Fruit fly (Drosophila melanogaster) whole organism, embryonic: ENCODE results near the gene Nin.

Source experiments
- Asciz ChIP-seq: fragments of 200-800 bp; sonication (Bioruptor generic); optimal IDR thresholded peaks from 2 replicates; lab custom pipeline; 2017; ENCODE audit warnings: missing biosample characterization, mild to moderate bottlenecking, missing genetic modification characterization, missing genetic modification reagents
- BtbVII ChIP-seq: fragments of 200-800 bp; sonication (Bioruptor generic); optimal IDR thresholded peaks from 3 replicates; lab custom pipeline; 2017; ENCODE audit warnings: missing biosample characterization, mild to moderate bottlenecking, missing genetic modification characterization
- CG10209 ChIP-seq: fragments of 200-800 bp; sonication (Bioruptor generic); optimal IDR thresholded peaks from 3 replicates; lab custom pipeline; 2017; ENCODE audit warnings: missing biosample characterization, mild to moderate bottlenecking, missing genetic modification characterization, missing genetic modification reagents
- CG1024 ChIP-seq: fragments of 200-800 bp; sonication (Bioruptor generic); IDR thresholded peaks from 2 replicates; pipeline ENCODE4 v1.3.6; 2022; ENCODE audit warnings: missing biosample characterization, missing genetic modification characterization
- CG11695 ChIP-seq: fragments of 200-800 bp; sonication (Bioruptor generic); IDR thresholded peaks from 3 replicates; pipeline ENCODE4 v1.3.6; 2022; ENCODE audit warnings: missing biosample characterization, missing genetic modification characterization
- CG12071 ChIP-seq: fragments of 200-800 bp; sonication (Bioruptor generic); optimal IDR thresholded peaks from 3 replicates; lab custom pipeline; 2018; ENCODE audit warnings: missing biosample characterization, mild to moderate bottlenecking, missing genetic modification characterization
- CG12659 ChIP-seq: fragments of 200-800 bp; sonication (Bioruptor generic); optimal IDR thresholded peaks from 3 replicates; lab custom pipeline; 2017; ENCODE audit warnings: mild to moderate bottlenecking, missing biosample characterization, missing genetic modification reagents, missing genetic modification characterization
- CG13894 ChIP-seq: fragments of 200-800 bp; sonication (Bioruptor generic); optimal IDR thresholded peaks from 3 replicates; lab custom pipeline; 2018; ENCODE audit warnings: missing biosample characterization, mild to moderate bottlenecking, missing genetic modification characterization, moderate library complexity
- CG1603 ChIP-seq: fragments of 200-800 bp; sonication (Bioruptor generic); optimal IDR thresholded peaks from 2 replicates; lab custom pipeline; 2019; ENCODE audit warnings: missing biosample characterization, mild to moderate bottlenecking, missing genetic modification characterization, moderate library complexity
- CG2678 ChIP-seq: fragments of 200-800 bp; sonication (Bioruptor generic); optimal IDR thresholded peaks from 3 replicates; lab custom pipeline; 2019; ENCODE audit warnings: missing biosample characterization, mild to moderate bottlenecking, missing genetic modification characterization, moderate library complexity
- CG33213 ChIP-seq: fragments of 200-800 bp; sonication (Bioruptor generic); optimal IDR thresholded peaks from 3 replicates; lab custom pipeline; 2016; ENCODE audit warnings: missing biosample characterization, missing genetic modification characterization
- CG3726 ChIP-seq: fragments of 200-800 bp; sonication (Bioruptor generic); IDR thresholded peaks from 3 replicates; pipeline ENCODE4, ENCODE4 v1.3.6; 2022; ENCODE audit warnings: missing biosample characterization, missing genetic modification characterization
- CG4617 ChIP-seq: fragments of 200-800 bp; sonication (Bioruptor generic); optimal IDR thresholded peaks from 3 replicates; lab custom pipeline; 2016; ENCODE audit warnings: missing biosample characterization, missing genetic modification characterization, borderline replicate concordance
- CG5180 ChIP-seq: fragments of 200-800 bp; sonication (Bioruptor generic); optimal IDR thresholded peaks from 3 replicates; lab custom pipeline; 2017; ENCODE audit warnings: missing biosample characterization, missing genetic modification characterization, mild to moderate bottlenecking, moderate library complexity, missing genetic modification reagents
- CG6175 ChIP-seq: fragments of 200-800 bp; sonication (Bioruptor generic); IDR thresholded peaks from 3 replicates; pipeline ENCODE4 v1.3.6; 2022; ENCODE audit warnings: missing biosample characterization, missing genetic modification characterization
- CG6654 ChIP-seq: fragments of 200-800 bp; sonication (Bioruptor generic); optimal IDR thresholded peaks from 2 replicates; lab custom pipeline; 2017; ENCODE audit warnings: missing biosample characterization, mild to moderate bottlenecking, missing genetic modification characterization
- CG8359 ChIP-seq: fragments of 200-800 bp; sonication (Bioruptor generic); optimal IDR thresholded peaks from 2 replicates; lab custom pipeline; 2017; ENCODE audit warnings: missing biosample characterization, mild to moderate bottlenecking, missing genetic modification characterization, borderline replicate concordance
- CG8478 ChIP-seq: fragments of >200 bp; optimal IDR thresholded peaks from 2 replicates; lab custom pipeline; 2018
- CG9609 ChIP-seq: fragments of 200-800 bp; sonication (Bioruptor generic); optimal IDR thresholded peaks from 3 replicates; lab custom pipeline; 2016; ENCODE audit warnings: missing biosample characterization, missing genetic modification characterization
- Dll ChIP-seq: fragments of 200-800 bp; sonication (Bioruptor generic); IDR thresholded peaks from 4 replicates; pipeline ENCODE4 v1.3.6; 2022; ENCODE audit warnings: missing biosample characterization, missing genetic modification characterization; ENCODE audit not compliant: partially characterized antibody
- Dp ChIP-seq: fragments of 200-800 bp; sonication (Bioruptor generic); optimal IDR thresholded peaks from 2 replicates; lab custom pipeline; 2018; ENCODE audit warnings: missing biosample characterization, mild to moderate bottlenecking, missing genetic modification characterization, moderate library complexity
- ERR ChIP-seq: fragments of 200-800 bp; sonication (Bioruptor generic); optimal IDR thresholded peaks from 2 replicates; lab custom pipeline; 2016; ENCODE audit warnings: missing biosample characterization, missing genetic modification characterization
- Ets65A ChIP-seq: fragments of 200-800 bp; sonication (Bioruptor generic); peaks from one replicate; lab custom pipeline; 2016; ENCODE audit warnings: missing biosample characterization, missing genetic modification characterization
- Fer2 ChIP-seq: fragments of 200-800 bp; sonication (Bioruptor generic); optimal IDR thresholded peaks from 2 replicates; lab custom pipeline; 2018; ENCODE audit warnings: missing biosample characterization, mild to moderate bottlenecking, missing genetic modification characterization, moderate library complexity
- HLHmδ ChIP-seq: fragments of 200-800 bp; sonication (Bioruptor generic); optimal IDR thresholded peaks from 2 replicates; lab custom pipeline; 2018; ENCODE audit warnings: missing biosample characterization, mild to moderate bottlenecking, missing genetic modification characterization, moderate library complexity
- Mad ChIP-seq: fragments of 200-800 bp; sonication (Bioruptor generic); optimal IDR thresholded peaks from 2 replicates; lab custom pipeline; 2016; ENCODE audit warnings: missing biosample characterization, missing genetic modification characterization
- Oaz ChIP-seq: fragments of 200-800 bp; sonication (Bioruptor generic); IDR thresholded peaks from 2 replicates; pipeline ENCODE4 v1.3.6; 2022; ENCODE audit warnings: missing biosample characterization, missing genetic modification characterization
- PHDP ChIP-seq: fragments of 200-800 bp; sonication (Bioruptor generic); optimal IDR thresholded peaks from 3 replicates; lab custom pipeline; 2018; ENCODE audit warnings: missing biosample characterization, mild to moderate bottlenecking, missing genetic modification characterization, moderate library complexity
- Six4 ChIP-seq: fragments of 200-800 bp; sonication (Bioruptor generic); optimal IDR thresholded peaks from 2 replicates; lab custom pipeline; 2016; ENCODE audit warnings: missing biosample characterization, missing genetic modification characterization
- Spps ChIP-seq: fragments of 200-800 bp; sonication (Bioruptor generic); optimal IDR thresholded peaks from 2 replicates; lab custom pipeline; 2018; ENCODE audit warnings: missing biosample characterization, mild to moderate bottlenecking, missing genetic modification characterization
- Ssrp ChIP-seq: fragments of 200-800 bp; sonication (Bioruptor generic); optimal IDR thresholded peaks from 2 replicates; lab custom pipeline; 2018; ENCODE audit warnings: missing biosample characterization, mild to moderate bottlenecking, missing genetic modification characterization, moderate library complexity
- cas ChIP-seq: fragments of 200-800 bp; sonication (Bioruptor generic); IDR thresholded peaks from 2 replicates; pipeline ENCODE4 v1.3.6; 2022; ENCODE audit warnings: missing biosample characterization, missing genetic modification characterization
- chm ChIP-seq: fragments of 200-800 bp; sonication (Bioruptor generic); IDR thresholded peaks from 2 replicates; pipeline ENCODE4 v1.3.6; 2022; ENCODE audit warnings: missing biosample characterization, missing genetic modification characterization
- corto ChIP-seq: fragments of 200-800 bp; sonication (Bioruptor generic); optimal IDR thresholded peaks from 2 replicates; lab custom pipeline; 2016; ENCODE audit warnings: missing biosample characterization, mild to moderate bottlenecking, missing genetic modification characterization, moderate library complexity
- croc ChIP-seq: fragments of 200-800 bp; sonication (Bioruptor generic); conservative IDR thresholded peaks from 3 replicates; pipeline ENCODE4 v1.3.6; 2022; ENCODE audit warnings: missing biosample characterization, missing genetic modification characterization
- danr ChIP-seq: fragments of 200-800 bp; sonication (Bioruptor generic); IDR thresholded peaks from 2 replicates; pipeline ENCODE4 v1.3.6; 2022; ENCODE audit warnings: missing biosample characterization, missing genetic modification characterization
- dpn ChIP-seq, 2 experiments: fragments of 200-800 bp; sonication (Bioruptor generic); optimal IDR thresholded peaks; 3 replicates each; lab custom pipeline; 2016; ENCODE audit warnings: missing biosample characterization in 2 of 2, missing genetic modification characterization in 2 of 2
- en ChIP-seq: fragments of 200-800 bp; sonication (Bioruptor generic); optimal IDR thresholded peaks from 2 replicates; lab custom pipeline; 2016; ENCODE audit warnings: missing biosample characterization, missing genetic modification characterization
- ewg ChIP-seq: fragments of 200-800 bp; sonication (Bioruptor generic); optimal IDR thresholded peaks from 3 replicates; lab custom pipeline; 2017; ENCODE audit warnings: mild to moderate bottlenecking, missing biosample characterization, missing genetic modification reagents, missing genetic modification characterization
- lola ChIP-seq, 3 experiments: fragments of >200 bp in 2 of 3; fragments of 200-800 bp in 1 of 3; sonication (Bioruptor generic) in 1 of 3; optimal IDR thresholded peaks; 2 replicates each; lab custom pipeline; 2017 to 2019; ENCODE audit warnings: missing biosample characterization in 3 of 3, missing genetic modification characterization in 3 of 3, mild to moderate bottlenecking in 1 of 3, moderate library complexity in 1 of 3
- nerfin-1 ChIP-seq: fragments of 200-800 bp; sonication (Bioruptor generic); optimal IDR thresholded peaks from 3 replicates; lab custom pipeline; 2019; ENCODE audit warnings: missing biosample characterization, mild to moderate bottlenecking, missing genetic modification characterization, moderate library complexity
- nmo ChIP-seq: fragments of 200-800 bp; sonication (Bioruptor generic); optimal IDR thresholded peaks from 2 replicates; lab custom pipeline; 2018; ENCODE audit warnings: missing biosample characterization, mild to moderate bottlenecking, missing genetic modification characterization, moderate library complexity
- pita ChIP-seq: fragments of 200-800 bp; sonication (Bioruptor generic); optimal IDR thresholded peaks from 2 replicates; lab custom pipeline; 2017; ENCODE audit warnings: missing biosample characterization, mild to moderate bottlenecking, missing genetic modification characterization
- ssp ChIP-seq: fragments of 200-800 bp; sonication (Bioruptor generic); IDR thresholded peaks from 2 replicates; pipeline ENCODE4 v1.3.6; 2022; ENCODE audit warnings: missing biosample characterization, missing genetic modification characterization
- sug ChIP-seq: fragments of 200-800 bp; optimal IDR thresholded peaks from 2 replicates; lab custom pipeline; 2019; ENCODE audit warnings: missing biosample characterization, mild to moderate bottlenecking, missing genetic modification characterization, moderate library complexity
- tup ChIP-seq: fragments of 200-800 bp; sonication (Bioruptor generic); optimal IDR thresholded peaks from 2 replicates; lab custom pipeline; 2016; ENCODE audit warnings: missing biosample characterization, mild to moderate bottlenecking, missing genetic modification characterization, moderate library complexity
- unpg ChIP-seq: fragments of 200-800 bp; sonication (Bioruptor generic); optimal IDR thresholded peaks from 3 replicates; lab custom pipeline; 2018; ENCODE audit warnings: missing biosample characterization, mild to moderate bottlenecking, missing genetic modification characterization, moderate library complexity
- vfl ChIP-seq: fragments of 200-800 bp; sonication (Bioruptor generic); optimal IDR thresholded peaks from 2 replicates; lab custom pipeline; 2016; ENCODE audit warnings: missing biosample characterization, missing genetic modification characterization
- wor ChIP-seq: fragments of 200-800 bp; sonication (Bioruptor generic); IDR thresholded peaks from 2 replicates; pipeline ENCODE4 v1.3.6; 2022; ENCODE audit warnings: missing biosample characterization, missing genetic modification characterization
- zen ChIP-seq: fragments of 200-800 bp; sonication (Bioruptor generic); optimal IDR thresholded peaks from 3 replicates; lab custom pipeline; 2018; ENCODE audit warnings: missing biosample characterization, mild to moderate bottlenecking, missing genetic modification characterization, moderate library complexity

The Nin gene

DNA sequence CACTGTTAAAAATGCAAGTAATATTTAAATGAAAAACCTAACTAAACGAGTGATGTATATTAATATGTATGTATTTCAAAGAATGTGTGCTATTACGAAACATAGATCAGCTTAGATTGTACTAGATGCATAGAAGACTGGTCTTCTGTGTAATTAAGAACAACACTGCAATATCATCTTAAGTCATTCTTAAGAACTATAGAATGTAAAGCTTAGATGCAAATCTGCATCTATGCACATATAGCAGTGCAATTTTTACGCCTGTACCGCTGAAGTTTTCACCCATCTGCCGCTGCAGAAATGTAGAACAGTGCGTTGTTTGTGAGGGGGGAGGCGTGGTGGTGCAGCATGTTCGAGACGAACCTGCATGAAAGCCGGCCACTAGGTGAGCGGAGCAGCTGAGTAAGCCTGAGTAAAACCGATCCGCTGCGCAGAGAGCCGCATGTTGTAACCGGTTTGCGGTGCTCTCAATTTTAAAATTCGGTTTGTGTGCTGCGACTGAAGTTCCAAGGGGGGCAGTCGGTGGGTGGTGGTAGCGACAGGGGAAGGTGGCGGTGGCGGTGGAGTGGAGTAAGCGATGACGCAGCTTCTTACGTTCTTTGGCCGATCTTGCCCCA, 18.4 kb upstream of the Nin start (continued):
- TF ChIP-seq CG6175 (GFP tag; lab: Robert Waterston, UW) (peak; percentile 96), Six4 (GFP tag; lab: Kevin White, UChicago) (no peak), nmo (GFP tag; lab: Kevin White, UChicago) (peak; percentile 59), Dp (no peak), CG12659 (GFP tag; lab: Kevin White, UChicago) (no peak), Ets65A (no peak), Oaz (GFP tag; lab: Robert Waterston, UW) (no peak), CG11695 (no peak), croc (GFP tag; lab: Robert Waterston, UW) (peak; percentile 23; the same call in 2 of the 3 replicates), pita (GFP tag; lab: Kevin White, UChicago) (no peak), Mad (GFP tag; lab: Kevin White, UChicago) (no peak), wor (GFP tag; lab: Robert Waterston, UW) (no peak), CG5180 (GFP tag; lab: Kevin White, UChicago) (peak; percentile 99), Spps (peak; percentile 42), HLHmδ (GFP tag; lab: Kevin White, UChicago) (no peak), unpg (peak; percentile 11), vfl (GFP tag; lab: Kevin White, UChicago) (no peak), Fer2 (no peak), CG10209 (GFP tag; lab: Kevin White, UChicago) (peak; percentile 10), CG6654 (GFP tag; lab: Kevin White, UChicago) (peak; percentile 29), CG8478 (lab: Kevin White, UChicago) (no peak), corto (GFP tag; lab: Kevin White, UChicago) (no peak), CG4617 (GFP tag; lab: Kevin White, UChicago) (no peak), PHDP (tag; lab: Kevin White, UChicago) (peak; percentile 40), CG13894 (no peak), tup (GFP tag; lab: Kevin White, UChicago) (no peak), CG3726 (GFP tag; lab: Robert Waterston, UW) (no peak), danr (GFP tag; lab: Robert Waterston, UW) (no peak), CG1024 (no peak), cas (GFP tag; lab: Robert Waterston, UW) (no peak), chm (GFP tag; lab: Robert Waterston, UW) (no peak), Asciz (GFP tag; lab: Kevin White, UChicago) (peak; percentile 22), CG12071 (GFP tag; lab: Kevin White, UChicago) (no peak), en (GFP tag; lab: Kevin White, UChicago) (no peak), CG33213 (GFP tag; lab: Kevin White, UChicago) (no peak), sug (tag; lab: Kevin White, UChicago) (peak; percentile 19), dpn (GFP tag; optimal IDR thresholded peaks at IDR 0.05; lab: Kevin White, UChicago) (no peak), CG9609 (GFP tag; lab: Kevin White, UChicago) (no peak), lola (GFP tag; optimal IDR thresholded peaks at IDR 0.05; lab: Kevin White, UChicago) (peak in 1 of 3 experiments; percentile 61), nerfin-1 (tag; lab: Kevin White, UChicago) (no peak), ewg (GFP tag; lab: Kevin White, UChicago) (no peak), CG8359 (GFP tag; lab: Kevin White, UChicago) (no peak), ssp (no peak), CG1603 (peak; percentile 14), ERR (GFP tag; lab: Kevin White, UChicago) (no peak), zen (tag; lab: Kevin White, UChicago) (no peak), Dll (no peak), CG2678 (tag; lab: Kevin White, UChicago) (peak; percentile 36), BtbVII (GFP tag; lab: Kevin White, UChicago) (no peak), Ssrp (tag; lab: Kevin White, UChicago) (peak; percentile 42)
